Fruit fly (Drosophila melanogaster): ENCODE data around the gene Cyp4d20.
A peak's percentile ranks its signal among the peaks of the same experiment; 100 is the strongest.

The Cyp4d20 gene

dm6 chr3L:2434179-2434578 lies 44.1 kb downstream of the Cyp4d20 start:
- TF ChIP-seq CG32121 (GFP tag; IDR thresholded peaks at IDR 0.05) (0 out of 2 replicates have a peak, but pooled peaks have one; percentile 18), CG8301 (tag; optimal IDR thresholded peaks at IDR 0.05) (peak; percentile 9), CG14655 (GFP tag; optimal IDR thresholded peaks at IDR 0.05) (peak; percentile 20), D1 (tag; optimal IDR thresholded peaks at IDR 0.05) (no peak), CG34367 (tag; optimal IDR thresholded peaks at IDR 0.05) (no peak)

- TF ChIP-seq CG12605 (GFP tag; IDR thresholded peaks at IDR 0.05) = no peak
- TF ChIP-seq CG17806 (tag; optimal IDR thresholded peaks at IDR 0.05) = peak; percentile 7
- TF ChIP-seq CG8159 (tag; optimal IDR thresholded peaks at IDR 0.05) = peak; percentile 18
- peak; percentile 28 for TF ChIP-seq Pif1A (GFP tag; optimal IDR thresholded peaks at IDR 0.05)
These were observed 44.9 kb downstream of the Cyp4d20 start for dm6 chr3L:2433358-2433757.

- TF ChIP-seq Ets98B (GFP tag; IDR thresholded peaks at IDR 0.05) = peak; percentile 87
- peak; percentile 71 for TF ChIP-seq D1 (tag; optimal IDR thresholded peaks at IDR 0.05)
- peak; percentile 73; the same call in 1 of the 2 replicates for TF ChIP-seq rn (GFP tag; IDR thresholded peaks at IDR 0.05)
- TF ChIP-seq Snoo (tag; optimal IDR thresholded peaks at IDR 0.05) = peak; percentile 72
- TF ChIP-seq EcR (GFP tag; optimal IDR thresholded peaks at IDR 0.05) = no peak
- TF ChIP-seq CG9948 (tag; optimal IDR thresholded peaks at IDR 0.05) = peak; percentile 75
- peak; percentile 75 for TF ChIP-seq CG15710 (tag; optimal IDR thresholded peaks at IDR 0.05)
- peak; percentile 84 for TF ChIP-seq CG14655 (GFP tag; optimal IDR thresholded peaks at IDR 0.05)
- TF ChIP-seq CG17806 (tag; optimal IDR thresholded peaks at IDR 0.05) = peak; percentile 83
- TF ChIP-seq Pif1A (GFP tag; optimal IDR thresholded peaks at IDR 0.05) = peak; percentile 86
- peak; percentile 84 for TF ChIP-seq CG32121 (GFP tag; IDR thresholded peaks at IDR 0.05)
- TF ChIP-seq CG8301 (tag; optimal IDR thresholded peaks at IDR 0.05) = peak; percentile 71
- no peak for TF ChIP-seq CG10348 (GFP tag; IDR thresholded peaks at IDR 0.05)
- TF ChIP-seq CG4496 (GFP tag; IDR thresholded peaks at IDR 0.05) = peak; percentile 89
- TF ChIP-seq CG13204 (GFP tag; optimal IDR thresholded peaks at IDR 0.05) = no peak
- TF ChIP-seq CG8159 (tag; optimal IDR thresholded peaks at IDR 0.05) = peak; percentile 87
- TF ChIP-seq CG12605 (GFP tag; IDR thresholded peaks at IDR 0.05) = peak; percentile 60; the same call in 1 of the 2 replicates
- peak; percentile 81 for TF ChIP-seq fd96Ca (GFP tag; IDR thresholded peaks at IDR 0.05)
- TF ChIP-seq CG34367 (tag; optimal IDR thresholded peaks at IDR 0.05) = peak; percentile 52
- TF ChIP-seq gl (tag; optimal IDR thresholded peaks at IDR 0.05) = peak; percentile 43
- peak; percentile 69 for TF ChIP-seq Pif1B (GFP tag; optimal IDR thresholded peaks at IDR 0.05)
These were observed 46.9 kb downstream of the Cyp4d20 start for dm6 chr3L:2431340-2431739.

- TF ChIP-seq CG17806 (tag; optimal IDR thresholded peaks at IDR 0.05) (no peak), rn (GFP tag; IDR thresholded peaks at IDR 0.05) (no peak), CG10348 (GFP tag; IDR thresholded peaks at IDR 0.05) (no peak), CG8301 (tag; optimal IDR thresholded peaks at IDR 0.05) (peak; percentile 32), CG32121 (GFP tag; IDR thresholded peaks at IDR 0.05) (peak; percentile 80), CG9948 (tag; optimal IDR thresholded peaks at IDR 0.05) (no peak), CG8159 (tag; optimal IDR thresholded peaks at IDR 0.05) (peak; percentile 14), gl (tag; optimal IDR thresholded peaks at IDR 0.05) (peak; percentile 63), CG12605 (GFP tag; IDR thresholded peaks at IDR 0.05) (peak; percentile 86), Ets98B (GFP tag; IDR thresholded peaks at IDR 0.05) (peak; percentile 83), CG34367 (tag; optimal IDR thresholded peaks at IDR 0.05) (no peak), D1 (tag; optimal IDR thresholded peaks at IDR 0.05) (no peak), Pif1B (GFP tag; optimal IDR thresholded peaks at IDR 0.05) (no peak), Snoo (tag; optimal IDR thresholded peaks at IDR 0.05) (peak; percentile 34), Pif1A (GFP tag; optimal IDR thresholded peaks at IDR 0.05) (peak; percentile 14), CG13204 (GFP tag; optimal IDR thresholded peaks at IDR 0.05) (peak; percentile 80), EcR (GFP tag; optimal IDR thresholded peaks at IDR 0.05) (peak; percentile 21), CG4496 (GFP tag; IDR thresholded peaks at IDR 0.05) (peak; percentile 79), CG15710 (tag; optimal IDR thresholded peaks at IDR 0.05) (peak; percentile 33), fd96Ca (GFP tag; IDR thresholded peaks at IDR 0.05) (peak; percentile 56), CG14655 (GFP tag; optimal IDR thresholded peaks at IDR 0.05) (peak; percentile 51)
These were observed 49.6 kb downstream of the Cyp4d20 start for dm6 chr3L:2428488-2429302.

dm6 chr3L:2427151-2427550 lies 51.1 kb downstream of the Cyp4d20 start:
- TF ChIP-seq CG4496 (GFP tag; IDR thresholded peaks at IDR 0.05) (no peak), Pif1B (GFP tag; optimal IDR thresholded peaks at IDR 0.05) (no peak), CG12605 (GFP tag; IDR thresholded peaks at IDR 0.05) (no peak), CG10348 (GFP tag; IDR thresholded peaks at IDR 0.05) (no peak), CG15710 (tag; optimal IDR thresholded peaks at IDR 0.05) (no peak), CG13204 (GFP tag; optimal IDR thresholded peaks at IDR 0.05) (no peak), gl (tag; optimal IDR thresholded peaks at IDR 0.05) (no peak), rn (GFP tag; IDR thresholded peaks at IDR 0.05) (no peak), CG17806 (tag; optimal IDR thresholded peaks at IDR 0.05) (no peak)

- TF ChIP-seq Pif1A (GFP tag; optimal IDR thresholded peaks at IDR 0.05) (peak; percentile 20), CG8301 (tag; optimal IDR thresholded peaks at IDR 0.05) (peak; percentile 34), CG13204 (GFP tag; optimal IDR thresholded peaks at IDR 0.05) (no peak), CG8159 (tag; optimal IDR thresholded peaks at IDR 0.05) (peak; percentile 70), Pif1B (GFP tag; optimal IDR thresholded peaks at IDR 0.05) (peak; percentile 50), CG32121 (GFP tag; IDR thresholded peaks at IDR 0.05) (no peak), CG34367 (tag; optimal IDR thresholded peaks at IDR 0.05) (peak; percentile 5), CG17806 (tag; optimal IDR thresholded peaks at IDR 0.05) (peak; percentile 52), D1 (tag; optimal IDR thresholded peaks at IDR 0.05) (no peak), Snoo (tag; optimal IDR thresholded peaks at IDR 0.05) (no peak), CG10348 (GFP tag; IDR thresholded peaks at IDR 0.05) (no peak), EcR (GFP tag; optimal IDR thresholded peaks at IDR 0.05) (peak; percentile 77), CG4496 (GFP tag; IDR thresholded peaks at IDR 0.05) (no peak), CG14655 (GFP tag; optimal IDR thresholded peaks at IDR 0.05) (peak; percentile 60), rn (GFP tag; IDR thresholded peaks at IDR 0.05) (no peak), gl (tag; optimal IDR thresholded peaks at IDR 0.05) (peak; percentile 18), CG12605 (GFP tag; IDR thresholded peaks at IDR 0.05) (no peak), Ets98B (GFP tag; IDR thresholded peaks at IDR 0.05) (no peak), CG15710 (tag; optimal IDR thresholded peaks at IDR 0.05) (peak; percentile 14), CG9948 (tag; optimal IDR thresholded peaks at IDR 0.05) (no peak), fd96Ca (GFP tag; IDR thresholded peaks at IDR 0.05) (no peak)
These were observed 51.8 kb downstream of the Cyp4d20 start for dm6 chr3L:2426407-2426951.
